Worm (Caenorhabditis elegans): Measurements from ENCODE around the gene idpc-3.

idpc-3 gene

DNA sequence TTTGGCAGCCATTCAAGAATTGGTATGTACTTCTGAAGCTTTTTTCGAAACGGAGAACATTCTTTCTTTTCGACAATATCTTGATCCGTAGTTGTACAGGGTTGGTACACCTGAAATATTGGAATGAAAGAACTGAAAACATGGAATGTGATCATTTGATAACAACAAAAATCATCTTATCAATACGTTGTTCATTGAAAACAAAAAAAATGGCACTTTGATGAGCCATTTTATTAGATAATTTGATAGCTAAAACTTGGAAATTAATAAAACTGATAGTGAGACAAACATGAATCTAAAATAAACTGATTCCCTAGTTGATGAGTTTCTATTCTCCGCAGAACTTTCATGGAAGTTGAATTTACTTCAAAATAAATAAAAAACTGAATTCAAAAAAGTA, 43.5 kb upstream of the idpc-3 start (continued):
- TF ChIP-seq zip-2 (tag; optimal IDR thresholded peaks at IDR 0.05) (no peak), T20F7.1 (GFP tag; optimal IDR thresholded peaks at IDR 0.05) (no peak), sdz-12 (GFP tag; optimal IDR thresholded peaks at IDR 0.05) (no peak), lin-39 (tag; optimal IDR thresholded peaks at IDR 0.05) (no peak), gei-8 (GFP tag; optimal IDR thresholded peaks at IDR 0.05) (no peak), lsy-2 (tag; optimal IDR thresholded peaks at IDR 0.05) (no peak), lin-13 (GFP tag; optimal IDR thresholded peaks at IDR 0.05) (no peak), mep-1 (tag; optimal IDR thresholded peaks at IDR 0.05) (no peak), spr-1 (tag; optimal IDR thresholded peaks at IDR 0.05) (no peak), madf-5 (GFP tag; IDR thresholded peaks at IDR 0.05) (no peak), php-3 (GFP tag; IDR thresholded peaks at IDR 0.05) (peak; percentile 50), Y48G9A.11 (GFP tag; IDR thresholded peaks at IDR 0.05) (no peak), T26A8.4 (GFP tag; IDR thresholded peaks at IDR 0.05) (no peak), zfp-3 (GFP tag; conservative IDR thresholded peaks at IDR 0.05) (no peak)

DNA sequence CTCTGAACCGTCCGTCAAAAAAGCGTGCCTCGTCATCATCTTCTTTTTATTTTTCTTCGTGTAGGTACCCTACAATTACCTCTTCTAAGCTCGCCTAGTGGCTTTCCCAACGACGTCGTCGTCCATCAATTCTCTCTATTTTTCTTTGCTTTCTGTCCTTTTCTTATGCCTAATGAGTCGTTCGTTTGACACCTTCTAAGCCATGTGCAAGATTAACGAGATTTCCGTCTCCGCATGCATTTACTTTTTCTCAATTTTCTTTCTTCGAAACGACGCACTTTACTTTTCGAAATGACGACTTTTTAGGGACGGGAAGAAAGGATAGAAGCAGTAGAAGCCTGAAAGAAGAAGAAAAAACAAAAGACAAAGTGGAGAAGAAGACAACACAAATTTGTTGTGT, 37.4 kb upstream of the idpc-3 start, which contains the start of gene ZK287.1:
TSS of gene ZK287.1 (plus strand) at position 301 of the 400 bp plus-strand sequence.
- TF ChIP-seq gei-8 (GFP tag; optimal IDR thresholded peaks at IDR 0.05) (no peak), unc-62 (GFP tag; optimal IDR thresholded peaks at IDR 0.05 in 1 of 2) (peak in 1 of 2 experiments; percentile 6), unc-62 (tag; optimal IDR thresholded peaks at IDR 0.05) (no peak)

DNA sequence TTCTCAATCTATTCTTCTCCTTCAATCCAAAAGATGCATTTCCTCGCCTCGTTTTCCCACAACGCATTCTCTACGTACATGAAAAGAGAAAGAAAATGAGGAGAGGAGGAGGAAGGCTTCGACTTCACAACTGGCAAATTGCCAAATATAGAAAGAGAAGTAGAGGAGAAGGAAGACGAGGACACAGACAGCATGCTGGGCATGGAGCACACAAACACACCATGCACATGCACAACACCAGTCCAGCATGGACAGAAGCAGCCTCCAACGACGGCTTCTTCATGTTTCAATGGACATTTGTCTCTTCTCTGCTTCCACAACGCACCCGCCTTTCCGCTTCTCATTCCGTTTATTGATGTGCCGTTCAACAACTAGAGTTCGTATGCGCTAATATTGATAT, 35.6 kb upstream of the idpc-3 start:
- no peak for TF ChIP-seq nhr-11 (tag; optimal IDR thresholded peaks at IDR 0.05)
- TF ChIP-seq mxl-3 (GFP tag; optimal IDR thresholded peaks at IDR 0.05), result peak; percentile 40
- TF ChIP-seq madf-5 (GFP tag; IDR thresholded peaks at IDR 0.05), result no peak
- TF ChIP-seq sdz-12 (GFP tag; optimal IDR thresholded peaks at IDR 0.05), result no peak
- no peak for TF ChIP-seq tra-1 (GFP tag; IDR thresholded peaks at IDR 0.05)
- no peak for TF ChIP-seq lin-15B (tag; optimal IDR thresholded peaks at IDR 0.05)
- no peak for TF ChIP-seq dmd-9 (GFP tag; IDR thresholded peaks at IDR 0.05)
- TF ChIP-seq aha-1 (tag), result peak; percentile 96
- TF ChIP-seq mdt-29 (GFP tag; IDR thresholded peaks at IDR 0.05), result no peak
- no peak for TF ChIP-seq lin-29 (GFP tag; IDR thresholded peaks at IDR 0.05)
- no peak for TF ChIP-seq Y5F2A.4 (GFP tag; optimal IDR thresholded peaks at IDR 0.05)
- no peak for TF ChIP-seq vab-7 (GFP tag; IDR thresholded peaks at IDR 0.05)
- TF ChIP-seq dpl-1 (GFP tag; optimal IDR thresholded peaks at IDR 0.05), result no peak
- peak in 1 of 2 experiments; percentile 34 for TF ChIP-seq lsy-2 (tag; optimal IDR thresholded peaks at IDR 0.05)
- peak in 1 of 2 experiments; percentile 48 for TF ChIP-seq mdl-1 (tag; optimal IDR thresholded peaks at IDR 0.05)
- no peak for TF ChIP-seq F26F4.8 (GFP tag; conservative IDR thresholded peaks at IDR 0.05)
- no peak for TF ChIP-seq ceh-44 (GFP tag; IDR thresholded peaks at IDR 0.05)
- no peak for TF ChIP-seq skn-1 (tag; optimal IDR thresholded peaks at IDR 0.05)
- TF ChIP-seq nhr-41 (GFP tag; IDR thresholded peaks at IDR 0.05), result no peak
- TF ChIP-seq lir-3 (tag; optimal IDR thresholded peaks at IDR 0.05), result no peak
- peak; percentile 50; the same call in 1 of the 2 replicates for TF ChIP-seq ctbp-1 (GFP tag; IDR thresholded peaks at IDR 0.05)
- TF ChIP-seq unc-130 (GFP tag; optimal IDR thresholded peaks at IDR 0.05), result no peak
- TF ChIP-seq zag-1 (tag; optimal IDR thresholded peaks at IDR 0.05), result no peak
- TF ChIP-seq ceh-32 (tag; optimal IDR thresholded peaks at IDR 0.05; ENCODE audit: poor library complexity), result no peak
- no peak for TF ChIP-seq aly-2 (tag; optimal IDR thresholded peaks at IDR 0.05)
- no peak for TF ChIP-seq daf-12 (tag; optimal IDR thresholded peaks at IDR 0.05)
- no peak for TF ChIP-seq jun-1 (tag; optimal IDR thresholded peaks at IDR 0.05)
- TF ChIP-seq hmg-1.1 (GFP tag; IDR thresholded peaks at IDR 0.05), result peak; percentile 67
- no peak for TF ChIP-seq ztf-11 (tag; optimal IDR thresholded peaks at IDR 0.05)
- no peak for TF ChIP-seq unc-62 (GFP tag; optimal IDR thresholded peaks at IDR 0.05 in 1 of 2)
- TF ChIP-seq unc-62 (tag; optimal IDR thresholded peaks at IDR 0.05), result no peak
- TF ChIP-seq nhr-10 (tag; optimal IDR thresholded peaks at IDR 0.05), result no peak
- TF ChIP-seq nhr-28 (tag; optimal IDR thresholded peaks at IDR 0.05), result no peak
- TF ChIP-seq lin-1 (GFP tag; IDR thresholded peaks at IDR 0.05), result no peak
- no peak for TF ChIP-seq daf-19 (GFP tag; conservative IDR thresholded peaks at IDR 0.05)
- no peak for TF ChIP-seq nhr-42 (GFP tag; IDR thresholded peaks at IDR 0.05)
- no peak for TF ChIP-seq F49E8.2 (tag; optimal IDR thresholded peaks at IDR 0.05; ENCODE audit: borderline replicate concordance)
- no peak for TF ChIP-seq Y75B8A.6 (GFP tag; IDR thresholded peaks at IDR 0.05)
